Worm (Caenorhabditis elegans) whole organism, late embryonic: ENCODE data around the gene col-98.

Experiments used
- C38D4.7 ChIP-seq: fragments of 200-800 bp; sonication (Bioruptor generic); optimal IDR thresholded peaks from 2 replicates; lab custom pipeline; 2018; ENCODE audit warnings: mild to moderate bottlenecking, missing genetic modification characterization, moderate library complexity, missing compliant biosample characterization
- K02D7.2 ChIP-seq: sonication (generic microtip); optimal IDR thresholded peaks from 2 replicates; lab custom pipeline; 2017; ENCODE audit warnings: mild to moderate bottlenecking, missing genetic modification characterization, missing compliant biosample characterization
- Y22D7AL.16 ChIP-seq: sonication (generic microtip); optimal IDR thresholded peaks from 2 replicates; lab custom pipeline; 2016; ENCODE audit warnings: missing genetic modification characterization, missing compliant biosample characterization
- ahr-1 ChIP-seq: sonication (generic microtip); optimal IDR thresholded peaks from 2 replicates; lab custom pipeline; 2016; ENCODE audit warnings: missing genetic modification characterization, missing compliant biosample characterization
- ceh-14 ChIP-seq: sonication (generic microtip); optimal IDR thresholded peaks from 2 replicates; lab custom pipeline; 2016; ENCODE audit warnings: missing genotype, missing genetic modification characterization, missing compliant biosample characterization
- ceh-18 ChIP-seq: sonication (generic microtip); optimal IDR thresholded peaks from 2 replicates; lab custom pipeline; 2016; ENCODE audit warnings: missing genetic modification characterization, missing compliant biosample characterization
- ceh-22 ChIP-seq: sonication (generic microtip); optimal IDR thresholded peaks from 2 replicates; lab custom pipeline; 2017; ENCODE audit warnings: missing biosample characterization, missing genetic modification characterization
- ceh-30 ChIP-seq: fragments of 150-350 bp; optimal IDR thresholded peaks from 2 replicates; lab custom pipeline; 2014; ENCODE audit warnings: missing biosample characterization, missing genetic modification characterization
- ceh-31 ChIP-seq: sonication (generic microtip); optimal IDR thresholded peaks from 2 replicates; lab custom pipeline; 2016; ENCODE audit warnings: missing genetic modification characterization, missing compliant biosample characterization
- ceh-34 ChIP-seq: sonication (generic microtip); optimal IDR thresholded peaks from 2 replicates; lab custom pipeline; 2016; ENCODE audit warnings: mild to moderate bottlenecking, missing genetic modification characterization, missing compliant biosample characterization
- ceh-45 ChIP-seq: fragments of 200-800 bp; sonication (Bioruptor generic); IDR thresholded peaks from 2 replicates; pipeline ENCODE4 v1.3.6; 2022; ENCODE audit warnings: missing genetic modification reagents, missing genetic modification characterization, missing compliant biosample characterization
- ceh-6 ChIP-seq: fragments of 200-800 bp; sonication (Bioruptor generic); optimal IDR thresholded peaks from 2 replicates; lab custom pipeline; 2018; ENCODE audit warnings: mild to moderate bottlenecking, missing genetic modification characterization, missing compliant biosample characterization
- ceh-9 ChIP-seq: sonication (generic microtip); optimal IDR thresholded peaks from 2 replicates; lab custom pipeline; 2016; ENCODE audit warnings: mild to moderate bottlenecking, missing genetic modification characterization, inconsistent platforms, missing compliant biosample characterization
- che-1 ChIP-seq: sonication (generic microtip); optimal IDR thresholded peaks from 2 replicates; lab custom pipeline; 2016; ENCODE audit warnings: mild to moderate bottlenecking, missing genetic modification characterization, missing compliant biosample characterization
- dmd-4 ChIP-seq: sonication (generic microtip); optimal IDR thresholded peaks from 2 replicates; lab custom pipeline; 2016; ENCODE audit warnings: borderline replicate concordance, missing genetic modification characterization, missing compliant biosample characterization
- dve-1 ChIP-seq: sonication (generic microtip); optimal IDR thresholded peaks from 2 replicates; lab custom pipeline; 2017; ENCODE audit warnings: antibody characterized with exemption, mild to moderate bottlenecking, missing genetic modification characterization, missing compliant biosample characterization
- elt-4 ChIP-seq: sonication (generic microtip); optimal IDR thresholded peaks from 2 replicates; lab custom pipeline; 2016; ENCODE audit warnings: missing genetic modification characterization, missing compliant biosample characterization
- ets-4 ChIP-seq: sonication (generic microtip); optimal IDR thresholded peaks from 2 replicates; lab custom pipeline; 2016; ENCODE audit warnings: missing genetic modification characterization, missing compliant biosample characterization
- eyg-1 ChIP-seq: sonication (generic microtip); optimal IDR thresholded peaks from 2 replicates; lab custom pipeline; 2016; ENCODE audit warnings: missing genotype, missing genetic modification characterization, missing compliant biosample characterization
- fax-1 ChIP-seq: sonication (generic microtip); optimal IDR thresholded peaks from 2 replicates; lab custom pipeline; 2016; ENCODE audit warnings: missing genotype, missing genetic modification characterization, missing compliant biosample characterization
- fkh-10 ChIP-seq: fragments of 150-350 bp; optimal IDR thresholded peaks from 2 replicates; lab custom pipeline; 2014; ENCODE audit warnings: missing biosample characterization, missing genetic modification reagents, missing genetic modification characterization
- gmeb-2 ChIP-seq: sonication (generic microtip); optimal IDR thresholded peaks from 2 replicates; lab custom pipeline; 2016; ENCODE audit warnings: missing genetic modification characterization, inconsistent platforms, missing compliant biosample characterization
- hlh-13 ChIP-seq: fragments of 200-800 bp; sonication (Bioruptor generic); optimal IDR thresholded peaks from 2 replicates; lab custom pipeline; 2018; ENCODE audit warnings: mild to moderate bottlenecking, missing genetic modification characterization, missing compliant biosample characterization
- hlh-15 ChIP-seq: sonication (generic microtip); optimal IDR thresholded peaks from 2 replicates; lab custom pipeline; 2016; ENCODE audit warnings: missing genetic modification characterization, missing compliant biosample characterization
- hlh-6 ChIP-seq: sonication (generic microtip); optimal IDR thresholded peaks from 2 replicates; lab custom pipeline; 2016; ENCODE audit warnings: missing genotype, missing genetic modification characterization, missing compliant biosample characterization
- hlh-8 ChIP-seq: sonication (generic microtip); optimal IDR thresholded peaks from 2 replicates; lab custom pipeline; 2016; ENCODE audit warnings: missing genotype, missing genetic modification characterization, missing compliant biosample characterization
- lin-11 ChIP-seq: fragments of 200-800 bp; sonication (Bioruptor generic); optimal IDR thresholded peaks from 2 replicates; lab custom pipeline; 2018; ENCODE audit warnings: mild to moderate bottlenecking, missing genetic modification characterization, missing compliant biosample characterization
- madf-2 ChIP-seq: sonication (generic microtip); optimal IDR thresholded peaks from 2 replicates; lab custom pipeline; 2017; ENCODE audit warnings: missing genetic modification characterization, missing compliant biosample characterization
- mec-3 ChIP-seq: sonication (generic microtip); optimal IDR thresholded peaks from 2 replicates; lab custom pipeline; 2016; ENCODE audit warnings: borderline replicate concordance, missing genetic modification characterization, missing compliant biosample characterization
- nfya-1 ChIP-seq: sonication (generic microtip); optimal IDR thresholded peaks from 2 replicates; lab custom pipeline; 2017; ENCODE audit warnings: missing genetic modification characterization, mild to moderate bottlenecking, missing compliant biosample characterization, antibody characterized with exemption, moderate library complexity
- nhr-11 ChIP-seq: fragments of 150-350 bp; optimal IDR thresholded peaks from 2 replicates; lab custom pipeline; 2014; ENCODE audit warnings: missing biosample characterization, missing genetic modification characterization
- nhr-232 ChIP-seq: sonication (generic microtip); optimal IDR thresholded peaks from 2 replicates; lab custom pipeline; 2016; ENCODE audit warnings: missing genetic modification characterization, missing compliant biosample characterization
- npax-4 ChIP-seq: sonication (generic microtip); optimal IDR thresholded peaks from 2 replicates; lab custom pipeline; 2016; ENCODE audit warnings: missing genetic modification characterization, missing compliant biosample characterization
- odd-2 ChIP-seq: sonication (generic microtip); optimal IDR thresholded peaks from 2 replicates; lab custom pipeline; 2017; ENCODE audit warnings: antibody characterized with exemption, mild to moderate bottlenecking, missing genetic modification characterization, missing compliant biosample characterization
- pat-9 ChIP-seq: fragments of 200-800 bp; sonication (Bioruptor generic); optimal IDR thresholded peaks from 2 replicates; lab custom pipeline; 2018; ENCODE audit warnings: mild to moderate bottlenecking, missing genetic modification characterization, moderate library complexity, missing compliant biosample characterization
- pha-2 ChIP-seq: sonication (generic microtip); optimal IDR thresholded peaks from 2 replicates; lab custom pipeline; 2017; ENCODE audit warnings: mild to moderate bottlenecking, missing genetic modification characterization, missing compliant biosample characterization
- pha-4 ChIP-seq: fragments of 150-350 bp; optimal IDR thresholded peaks from 2 replicates; lab custom pipeline; 2018; ENCODE audit warnings: missing biosample characterization, missing genetic modification reagents, missing genetic modification characterization
- ref-2 ChIP-seq: sonication (generic microtip); optimal IDR thresholded peaks from 2 replicates; lab custom pipeline; 2016; ENCODE audit warnings: missing genetic modification characterization, missing compliant biosample characterization
- rnt-1 ChIP-seq: sonication (generic microtip); optimal IDR thresholded peaks from 2 replicates; lab custom pipeline; 2016; ENCODE audit warnings: missing genetic modification characterization, missing compliant biosample characterization
- sdc-2 ChIP-seq: sonication (generic microtip); optimal IDR thresholded peaks from 2 replicates; lab custom pipeline; 2016; ENCODE audit warnings: missing genotype, missing genetic modification characterization, missing compliant biosample characterization
- sox-2 ChIP-seq: fragments of 200-800 bp; sonication (Bioruptor generic); IDR thresholded peaks from 2 replicates; pipeline ENCODE4 v1.3.6; 2022; ENCODE audit warnings: missing genetic modification reagents, missing genetic modification characterization, missing compliant biosample characterization
- syd-9 ChIP-seq: sonication (generic microtip); optimal IDR thresholded peaks from 2 replicates; lab custom pipeline; 2016; ENCODE audit warnings: mild to moderate bottlenecking, missing genetic modification characterization, moderate library complexity, missing compliant biosample characterization
- tbx-2 ChIP-seq: sonication (generic microtip); optimal IDR thresholded peaks from 2 replicates; lab custom pipeline; 2016; ENCODE audit warnings: missing genetic modification characterization, missing compliant biosample characterization
- ttx-3 ChIP-seq: sonication (generic microtip); optimal IDR thresholded peaks from 2 replicates; lab custom pipeline; 2016; ENCODE audit warnings: missing genetic modification reagents, missing genetic modification characterization, missing compliant biosample characterization
- unc-3 ChIP-seq, 2 experiments: fragments of 200-800 bp in 1 of 2; sonication (Bioruptor generic) in 1 of 2; sonication (generic microtip) in 1 of 2; conservative IDR thresholded peaks in 1 of 2; optimal IDR thresholded peaks in 1 of 2; 2 replicates each; pipeline versions ENCODE4 v1.3.6 to Lab custom; 2016 to 2022; ENCODE audit warnings: missing compliant biosample characterization in 2 of 2, missing genetic modification characterization in 2 of 2, missing genetic modification reagents in 1 of 2
- unc-42 ChIP-seq: sonication (generic microtip); optimal IDR thresholded peaks from 2 replicates; lab custom pipeline; 2016; ENCODE audit warnings: missing genotype, missing genetic modification characterization, missing compliant biosample characterization
- unc-55 ChIP-seq: sonication (generic microtip); optimal IDR thresholded peaks from 2 replicates; lab custom pipeline; 2017; ENCODE audit warnings: missing biosample characterization, missing genetic modification reagents, missing genetic modification characterization
- zip-5 ChIP-seq: sonication (generic microtip); optimal IDR thresholded peaks from 2 replicates; lab custom pipeline; 2016; ENCODE audit warnings: missing genetic modification characterization, missing compliant biosample characterization

Gene col-98

DNA sequence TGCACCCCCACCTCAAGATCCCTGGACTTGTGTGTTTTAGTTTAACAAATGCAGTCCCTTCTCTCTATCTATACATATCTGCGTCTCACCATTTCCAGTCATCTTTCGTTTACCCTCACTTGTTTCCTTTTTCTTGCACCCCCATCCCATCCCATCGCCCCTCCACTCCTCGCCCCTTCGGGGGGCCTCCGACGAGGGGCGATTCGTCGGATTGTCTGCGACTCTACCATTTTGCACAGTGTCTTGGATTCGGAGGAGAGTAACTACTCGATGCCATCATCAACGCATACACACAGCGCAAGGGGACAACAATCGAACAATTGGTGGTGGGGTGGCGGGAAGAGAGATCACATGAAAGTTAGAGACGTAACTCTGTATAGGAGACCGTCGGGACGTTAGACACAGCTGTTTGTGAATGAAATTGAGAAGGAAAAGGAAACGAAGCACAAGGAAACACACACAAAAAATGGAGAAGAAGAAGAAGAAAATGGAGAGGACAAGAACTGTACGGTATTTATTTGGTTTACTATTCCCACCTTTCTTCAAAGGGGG lies 43.7 kb downstream of the col-98 start (continued):
- TF ChIP-seq C38D4.7 (GFP tag; lab: Kevin White, UChicago) (no peak), fkh-10 (GFP tag; lab: Kevin White, UChicago) (peak; percentile 23), syd-9 (tag; lab: Kevin White, UChicago) (peak; percentile 65), ahr-1 (peak; percentile 68), ceh-9 (tag; lab: Kevin White, UChicago) (no peak), ceh-22 (tag; lab: Kevin White, UChicago) (peak; percentile 96), unc-42 (peak; percentile 79), mec-3 (tag; lab: Kevin White, UChicago) (no peak), dmd-4 (tag; lab: Kevin White, UChicago) (peak; percentile 88), ceh-6 (peak; percentile 67), unc-55 (GFP tag; lab: Kevin White, UChicago) (peak; percentile 96), sdc-2 (tag; lab: Kevin White, UChicago) (peak; percentile 86), tbx-2 (tag; lab: Kevin White, UChicago) (peak; percentile 97), nhr-232 (tag; lab: Kevin White, UChicago) (peak; percentile 35), ceh-18 (tag; lab: Kevin White, UChicago) (peak; percentile 99), madf-2 (peak; percentile 61), K02D7.2 (tag; lab: Kevin White, UChicago) (peak; percentile 31), hlh-15 (tag; lab: Kevin White, UChicago) (peak; percentile 51), Y22D7AL.16 (peak; percentile 14), rnt-1 (peak; percentile 96), ets-4 (tag; lab: Kevin White, UChicago) (peak; percentile 77), npax-4 (tag; lab: Kevin White, UChicago) (no peak), pat-9 (tag; lab: Kevin White, UChicago) (peak; percentile 63), hlh-6 (peak; percentile 50), ttx-3 (tag; lab: Kevin White, UChicago) (peak; percentile 37), hlh-13 (GFP tag; lab: Kevin White, UChicago) (peak; percentile 7), gmeb-2 (tag; lab: Kevin White, UChicago) (no peak), unc-3 (GFP tag; conservative IDR thresholded peaks at IDR 0.05; lab: Robert Waterston, UW) (no peak), unc-3 (tag; optimal IDR thresholded peaks at IDR 0.05; lab: Kevin White, UChicago) (peak; percentile 79), pha-4 (tag; lab: Kevin White, UChicago) (no peak), nfya-1 (tag; lab: Kevin White, UChicago) (peak; percentile 99), dve-1 (tag; lab: Kevin White, UChicago) (peak; percentile 58), hlh-8 (peak; percentile 74), ceh-45 (GFP tag; lab: Robert Waterston, UW) (no peak), odd-2 (peak; percentile 16), lin-11 (peak; percentile 31), ceh-30 (tag; lab: Kevin White, UChicago) (peak; percentile 56), ref-2 (tag; lab: Kevin White, UChicago) (peak; percentile 95), sox-2 (GFP tag; lab: Robert Waterston, UW) (peak; percentile 92), eyg-1 (tag; lab: Kevin White, UChicago) (peak; percentile 48), nhr-11 (tag; lab: Kevin White, UChicago) (no peak), ceh-14 (peak; percentile 84), pha-2 (tag; lab: Kevin White, UChicago) (peak; percentile 87), ceh-34 (tag; lab: Kevin White, UChicago) (peak; percentile 96), che-1 (tag; lab: Kevin White, UChicago) (peak; percentile 61), fax-1 (peak; percentile 74), zip-5 (no peak), elt-4 (tag; lab: Kevin White, UChicago) (no peak), ceh-31 (peak; percentile 96)
